Fruit fly (Drosophila melanogaster) whole organism, larva: ENCODE results near the gene CG10345.
A peak's percentile ranks its signal among the peaks of the same experiment; 100 is the strongest.

Experiments
- noc ChIP-seq: fragments of 200-800 bp; sonication (Bioruptor generic); optimal IDR thresholded peaks from 3 replicates; lab custom pipeline; 2019; ENCODE audit warnings: missing biosample characterization, mild to moderate bottlenecking, missing genetic modification characterization, moderate library complexity

CG10345 gene

DNA sequence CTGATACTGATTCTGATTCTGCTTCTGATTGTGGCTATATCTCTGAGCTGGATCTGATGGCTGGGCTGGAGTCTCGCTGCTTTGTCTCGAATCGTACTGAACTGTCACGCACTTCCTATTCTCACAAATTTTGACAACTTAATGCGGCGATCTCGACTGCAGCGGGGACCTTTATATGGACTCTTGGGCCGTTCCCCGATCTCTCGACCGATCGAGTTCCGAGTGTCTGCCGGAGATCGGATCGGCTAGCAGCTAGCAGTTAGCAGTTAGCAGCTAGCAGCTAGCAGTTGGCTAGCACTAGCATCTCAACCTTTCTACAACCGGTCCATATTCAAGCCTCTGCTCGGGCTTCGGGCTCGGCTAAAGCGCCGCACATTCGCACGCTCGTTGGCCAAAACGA lies at the start of gene CG10345:
TSS of gene CG10345 (minus strand) at position 147 of the 400 bp plus-strand sequence.
- no peak for TF ChIP-seq noc (tag; lab: Kevin White, UChicago)

dm6 chr3R:16652091-16652490 lies 47.4 kb upstream of the CG10345 start, which contains the start of gene CG14907:
Gene CG14907 (minus strand): TSS chr3R:16652319.
- TF ChIP-seq noc (tag; lab: Kevin White, UChicago), result peak; percentile 20

DNA sequence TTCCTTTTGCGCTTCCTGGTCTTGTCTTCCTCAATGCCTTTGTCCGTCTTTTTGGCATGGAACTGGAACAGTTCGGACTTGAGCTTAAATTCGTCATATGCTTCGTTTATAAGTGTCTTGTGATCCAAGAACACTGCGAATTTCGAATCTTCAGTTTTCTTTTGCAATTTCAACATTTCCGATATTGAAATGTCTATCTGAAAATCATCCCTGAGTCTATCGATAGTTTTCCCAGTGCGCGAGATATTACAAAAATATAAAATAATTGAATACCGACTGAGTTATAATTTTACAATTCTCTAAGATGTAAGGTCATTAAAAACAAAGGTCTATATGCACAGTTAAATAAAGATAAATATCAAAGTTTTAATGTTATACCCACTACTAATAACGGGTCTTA lies 46.3 kb upstream of the CG10345 start, which contains the start of gene Mettl4:
TSS of gene Mettl4 (minus strand) at position 208 of the 400 bp plus-strand sequence.
- TF ChIP-seq noc (tag; lab: Kevin White, UChicago), result no peak

DNA sequence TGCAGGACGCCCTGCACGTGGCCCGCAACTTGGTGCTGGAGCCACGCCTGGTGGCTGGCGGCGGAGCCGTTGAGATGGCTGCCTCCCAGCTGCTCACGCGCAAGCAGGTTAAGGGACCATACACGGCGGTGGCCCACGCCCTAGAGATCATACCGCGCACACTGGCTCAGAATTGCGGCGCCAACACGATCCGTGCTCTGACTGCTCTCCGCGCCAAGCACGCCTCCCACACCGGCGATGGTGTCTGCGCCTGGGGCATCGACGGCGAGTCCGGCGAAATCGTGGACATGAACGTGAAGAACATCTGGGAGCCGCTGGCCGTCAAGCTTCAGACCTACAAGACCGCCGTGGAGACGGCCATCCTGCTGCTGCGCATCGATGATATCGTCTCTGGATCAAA lies 44.6 kb upstream of the CG10345 start:
- TF ChIP-seq noc (tag; lab: Kevin White, UChicago), result no peak

- no peak for TF ChIP-seq noc (tag; lab: Kevin White, UChicago)
Measured at dm6 chr3R:16647716-16648016, 43.0 kb upstream of the CG10345 start.

dm6 chr3R:16646952-16647715 lies 42.5 kb upstream of the CG10345 start, which contains the start of the genes CG10324 and CCT3:
Gene CG10324 (minus strand): TSS chr3R:16647004.
Gene CCT3 (plus strand): TSS chr3R:16647605.
- TF ChIP-seq noc (tag; lab: Kevin White, UChicago), result no peak

DNA sequence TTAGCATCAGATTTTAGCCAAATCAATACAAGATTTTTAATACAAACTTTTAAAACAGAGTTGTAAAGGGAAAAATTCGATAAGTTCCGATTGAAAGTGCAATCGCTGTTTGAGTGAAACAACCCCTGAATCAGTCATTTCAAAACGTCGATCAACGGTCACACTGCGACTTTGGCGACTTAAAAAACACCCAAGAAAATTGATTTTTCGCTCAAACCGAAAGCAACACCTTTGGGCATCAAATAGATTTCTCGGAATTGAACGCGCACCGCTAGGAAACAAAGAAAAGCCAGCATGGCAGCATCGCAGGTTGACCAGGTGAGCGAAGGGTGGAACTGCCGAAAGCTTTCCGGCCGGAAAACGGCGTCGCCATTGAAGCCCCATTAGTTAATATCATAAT lies 38.9 kb upstream of the CG10345 start, which contains the start of gene Arl6IP1:
TSS of gene Arl6IP1 (plus strand) at position 15 of the 400 bp plus-strand sequence.
- no peak for TF ChIP-seq noc (tag; lab: Kevin White, UChicago)

dm6 chr3R:16640005-16640408 lies 35.3 kb upstream of the CG10345 start, which contains the start of gene nonA-l:
Gene nonA-l (plus strand): TSS chr3R:16640205.
- TF ChIP-seq noc (tag; lab: Kevin White, UChicago), result no peak

DNA sequence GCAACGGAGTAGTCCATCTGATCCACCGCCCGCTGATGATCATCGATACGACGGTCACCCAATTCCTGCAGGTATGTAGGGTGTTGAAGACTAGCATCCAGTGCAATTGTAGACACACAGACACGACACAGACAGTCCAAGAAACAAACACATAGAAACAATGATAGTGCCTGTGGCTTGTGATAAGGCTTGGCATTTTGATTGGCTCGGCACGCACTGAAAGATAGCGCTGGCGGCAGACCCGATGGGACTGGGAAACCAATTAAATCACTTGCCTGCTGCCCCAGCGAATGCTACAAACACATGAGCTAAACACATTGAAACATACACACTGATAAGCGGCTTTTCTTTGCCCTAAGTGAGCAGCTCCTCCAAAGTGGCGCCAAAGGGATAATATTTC lies 28.0 kb upstream of the CG10345 start:
- no peak for TF ChIP-seq noc (tag; lab: Kevin White, UChicago)

DNA sequence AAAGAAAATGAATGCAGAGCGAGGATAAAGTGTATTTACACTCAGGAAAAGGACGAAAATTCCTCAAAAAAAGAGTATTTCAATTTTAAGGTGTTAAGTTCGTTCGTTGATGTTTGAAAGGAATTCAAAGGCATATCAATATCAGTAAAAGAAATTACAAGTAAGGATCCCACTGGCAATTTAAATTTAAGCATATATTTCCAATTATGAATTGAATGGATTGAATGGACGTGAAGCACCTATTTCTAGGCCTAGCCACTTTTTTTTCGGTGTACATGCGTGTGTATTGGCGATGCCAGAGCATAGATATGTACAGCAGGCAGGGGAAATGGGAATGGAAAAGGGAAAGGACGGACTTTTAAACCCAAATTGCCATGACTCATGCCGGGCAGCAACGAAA lies 25.9 kb upstream of the CG10345 start:
- no peak for TF ChIP-seq noc (tag; lab: Kevin White, UChicago)

- TF ChIP-seq noc (tag; lab: Kevin White, UChicago), result no peak
Measured at dm6 chr3R:16626899-16627432, 22.3 kb upstream of the CG10345 start.

DNA sequence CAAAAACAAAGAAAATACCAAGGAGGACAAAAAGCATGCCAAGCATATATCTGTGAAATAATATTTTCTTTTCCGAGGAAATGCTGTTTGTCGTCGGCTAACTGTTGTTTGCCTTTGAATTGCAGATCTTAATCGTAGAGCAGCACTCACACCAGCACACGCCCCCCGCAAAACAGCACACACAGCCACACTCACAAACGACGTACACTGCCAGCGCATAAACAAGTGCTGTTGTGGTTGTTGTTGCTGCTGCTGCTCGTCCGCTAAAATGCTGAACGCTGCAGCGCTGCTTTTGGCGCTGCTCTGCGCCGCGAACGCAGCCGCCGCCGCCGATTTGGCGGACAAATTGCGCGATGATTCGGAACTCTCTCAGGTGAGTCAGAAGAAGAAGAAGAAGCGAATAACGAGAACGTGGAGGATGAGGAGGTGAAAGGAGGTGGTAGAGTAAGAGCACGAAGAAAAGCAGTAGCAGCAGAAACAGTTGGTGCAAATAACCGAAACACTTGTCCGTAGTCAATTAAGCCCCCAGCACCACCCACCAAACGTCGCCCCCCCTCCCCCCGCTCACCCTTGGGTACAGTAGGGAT lies 21.3 kb upstream of the CG10345 start:
- no peak for TF ChIP-seq noc (tag; lab: Kevin White, UChicago)

- no peak for TF ChIP-seq noc (tag; lab: Kevin White, UChicago)
Measured at dm6 chr3R:16624750-16625549, 20.3 kb upstream of the CG10345 start, which contains the start of gene Fas1. Gene Fas1 (plus strand): TSS chr3R:16625238.

- no peak for TF ChIP-seq noc (tag; lab: Kevin White, UChicago)
Measured at dm6 chr3R:16624371-16624749, 19.7 kb upstream of the CG10345 start, which contains the start of gene Ccdc114. Gene Ccdc114 (minus strand): TSS chr3R:16624717.

- TF ChIP-seq noc (tag; lab: Kevin White, UChicago), result no peak
Measured at dm6 chr3R:16620478-16620877, 15.8 kb upstream of the CG10345 start, which contains the start of gene CG14893. Gene CG14893 (plus strand): TSS chr3R:16620778.
